Fruit fly (Drosophila melanogaster): ENCODE data around the gene CG6836.

dm6 chr3L:18992820-18993219 lies 42.4 kb downstream of the CG6836 start:
- TF ChIP-seq insv (optimal IDR thresholded peaks at IDR 0.05) = no peak
- no peak for TF ChIP-seq h (optimal IDR thresholded peaks at IDR 0.05)
- no peak for TF ChIP-seq Myc (optimal IDR thresholded peaks at IDR 0.05)
- no peak for TF ChIP-seq Sin3A (optimal IDR thresholded peaks at IDR 0.05)
- TF ChIP-seq psq (optimal IDR thresholded peaks at IDR 0.05) = no peak
